Worm (Caenorhabditis elegans) whole organism, L1 larva: ENCODE measurements around the gene C30G7.5.

Source experiments
- aly-2 ChIP-seq: fragments of 150-350 bp; optimal IDR thresholded peaks from 2 replicates; lab custom pipeline; 2014; ENCODE audit warnings: missing biosample characterization, missing genetic modification characterization
- fos-1 ChIP-seq: fragments of 150-350 bp; optimal IDR thresholded peaks from 2 replicates; lab custom pipeline; 2014; ENCODE audit warnings: missing biosample characterization, missing genetic modification characterization
- hlh-17 ChIP-seq: fragments of 200-800 bp; sonication (Bioruptor generic); optimal IDR thresholded peaks from 2 replicates; lab custom pipeline; 2018; ENCODE audit warnings: missing genetic modification characterization, mild to moderate bottlenecking, missing compliant biosample characterization, moderate library complexity, borderline replicate concordance
- lin-39 ChIP-seq: fragments of 150-350 bp; optimal IDR thresholded peaks from 2 replicates; lab custom pipeline; 2014; ENCODE audit warnings: missing biosample characterization, missing genetic modification reagents, missing genetic modification characterization
- nhr-77 ChIP-seq: fragments of 150-350 bp; optimal IDR thresholded peaks from 2 replicates; lab custom pipeline; 2014; ENCODE audit warnings: missing biosample characterization, missing genetic modification characterization
- nhr-90 ChIP-seq: sonication (generic microtip); optimal IDR thresholded peaks from 2 replicates; lab custom pipeline; 2016; ENCODE audit warnings: mild to moderate bottlenecking, missing genetic modification characterization, missing compliant biosample characterization; ENCODE audit not compliant: poor library complexity
- tlp-1 ChIP-seq: fragments of 150-350 bp; optimal IDR thresholded peaks from 2 replicates; lab custom pipeline; 2014; ENCODE audit warnings: missing biosample characterization, missing genetic modification characterization
- unc-62 ChIP-seq: fragments of 150-350 bp; optimal IDR thresholded peaks from 2 replicates; lab custom pipeline; 2014; ENCODE audit warnings: missing biosample characterization, missing genetic modification reagents, missing genetic modification characterization

- TF ChIP-seq nhr-77 (tag; lab: Kevin White, UChicago) = no peak
- no peak for TF ChIP-seq hlh-17 (GFP tag; lab: Kevin White, UChicago)
- no peak for TF ChIP-seq aly-2
- no peak for TF ChIP-seq fos-1 (tag; lab: Kevin White, UChicago)
- no peak for TF ChIP-seq nhr-90
- no peak for TF ChIP-seq unc-62 (GFP tag; lab: Kevin White, UChicago)
- TF ChIP-seq lin-39 (tag; lab: Kevin White, UChicago) = no peak
- no peak for TF ChIP-seq tlp-1 (tag; lab: Kevin White, UChicago)
Observed at ce11 chrV:14999485-15000023, 45.0 kb upstream of the C30G7.5 start, which contains the start of gene T01C3.11.
